Worm (Caenorhabditis elegans) whole organism, young adult: Measurements from ENCODE around the gene C49H3.6.

Source experiments
- B0019.2 ChIP-seq: fragments of 200-800 bp; sonication (Bioruptor generic); conservative IDR thresholded peaks from 2 replicates; pipeline ENCODE4 v1.3.6; 2022; ENCODE audit warnings: missing genetic modification reagents, missing genetic modification characterization, missing compliant biosample characterization
- B0261.1 ChIP-seq: sonication (generic microtip); optimal IDR thresholded peaks from 2 replicates; lab custom pipeline; 2016; ENCODE audit warnings: mild to moderate bottlenecking, missing genetic modification characterization, moderate library complexity, missing compliant biosample characterization
- C06A6.2 ChIP-seq: fragments of 200-800 bp; sonication (Bioruptor generic); conservative IDR thresholded peaks from 2 replicates; pipeline ENCODE4 v1.3.6; 2022; ENCODE audit warnings: missing genetic modification characterization, missing compliant biosample characterization
- F10E7.11 ChIP-seq: sonication (generic microtip); optimal IDR thresholded peaks from 2 replicates; lab custom pipeline; 2017; ENCODE audit warnings: mild to moderate bottlenecking, missing genetic modification characterization, moderate library complexity, missing compliant biosample characterization
- F22D6.2 ChIP-seq: sonication (generic microtip); optimal IDR thresholded peaks from 2 replicates; lab custom pipeline; 2016; ENCODE audit warnings: mild to moderate bottlenecking, missing genetic modification characterization, missing compliant biosample characterization
- F33H1.4 ChIP-seq: fragments of 200-800 bp; sonication (Bioruptor generic); IDR thresholded peaks from 2 replicates; pipeline ENCODE4 v1.3.6; 2022; ENCODE audit warnings: missing genetic modification reagents, missing genetic modification characterization, missing compliant biosample characterization
- F49E8.2 ChIP-seq: sonication (generic microtip); optimal IDR thresholded peaks from 3 replicates; lab custom pipeline; 2017; ENCODE audit warnings: missing genetic modification characterization, mild to moderate bottlenecking, missing compliant biosample characterization, antibody characterized with exemption, moderate library complexity; ENCODE audit not compliant: insufficient read depth
- F52B5.7 ChIP-seq: sonication (generic microtip); optimal IDR thresholded peaks from 2 replicates; lab custom pipeline; 2016; ENCODE audit warnings: mild to moderate bottlenecking, missing genetic modification characterization, missing compliant biosample characterization
- K12H6.12 ChIP-seq: fragments of 200-800 bp; sonication (Bioruptor generic); optimal IDR thresholded peaks from 2 replicates; lab custom pipeline; 2018; ENCODE audit warnings: mild to moderate bottlenecking, missing genetic modification characterization, missing compliant biosample characterization
- Y95B8A.8 ChIP-seq: fragments of 200-800 bp; sonication (Bioruptor generic); IDR thresholded peaks from 2 replicates; pipeline ENCODE4 v1.3.6; 2022; ENCODE audit warnings: missing genetic modification reagents, missing genetic modification characterization, missing compliant biosample characterization
- athp-1 ChIP-seq: sonication (generic microtip); optimal IDR thresholded peaks from 2 replicates; lab custom pipeline; 2017; ENCODE audit warnings: mild to moderate bottlenecking, missing genetic modification characterization, missing compliant biosample characterization
- attf-3 ChIP-seq: fragments of 200-800 bp; sonication (Bioruptor generic); conservative IDR thresholded peaks from 2 replicates; pipeline ENCODE4 v1.3.6; 2022; ENCODE audit warnings: missing genetic modification reagents, missing genetic modification characterization, missing compliant biosample characterization
- attf-5 ChIP-seq: fragments of 200-800 bp; sonication (Bioruptor generic); optimal IDR thresholded peaks from 2 replicates; lab custom pipeline; 2018; ENCODE audit warnings: mild to moderate bottlenecking, missing genetic modification characterization, missing compliant biosample characterization
- bed-1 ChIP-seq: fragments of 200-800 bp; sonication (Bioruptor generic); IDR thresholded peaks from 2 replicates; pipeline ENCODE4 v1.3.6; 2022; ENCODE audit warnings: missing genetic modification reagents, missing genetic modification characterization, missing compliant biosample characterization
- bed-2 ChIP-seq: fragments of 200-800 bp; sonication (Bioruptor generic); IDR thresholded peaks from 2 replicates; pipeline ENCODE4 v1.3.6; 2022; ENCODE audit warnings: missing genetic modification reagents, missing genetic modification characterization, missing compliant biosample characterization
- ceh-91 ChIP-seq: fragments of 200-800 bp; sonication (Bioruptor generic); IDR thresholded peaks from 2 replicates; pipeline ENCODE4 v1.3.6; 2022; ENCODE audit warnings: missing genetic modification reagents, missing genetic modification characterization, missing compliant biosample characterization
- dox-1 ChIP-seq: fragments of 200-800 bp; sonication (Bioruptor generic); IDR thresholded peaks from 2 replicates; pipeline ENCODE4 v1.3.6; 2022; ENCODE audit warnings: missing genetic modification reagents, missing genetic modification characterization, missing compliant biosample characterization
- egrh-3 ChIP-seq: fragments of 200-800 bp; sonication (Bioruptor generic); IDR thresholded peaks from 2 replicates; pipeline ENCODE4 v1.3.6; 2022; ENCODE audit warnings: missing genetic modification reagents, missing genetic modification characterization, missing compliant biosample characterization
- ekl-4 ChIP-seq: fragments of 200-800 bp; sonication (Bioruptor generic); IDR thresholded peaks from 2 replicates; pipeline ENCODE4 v1.3.6; 2022; ENCODE audit warnings: missing genetic modification reagents, missing genetic modification characterization, missing compliant biosample characterization
- him-1 ChIP-seq: sonication (generic microtip); optimal IDR thresholded peaks from 2 replicates; lab custom pipeline; 2016; ENCODE audit warnings: missing genotype, missing genetic modification reagents, missing genetic modification characterization, missing compliant biosample characterization
- hlh-12 ChIP-seq: sonication (generic microtip); optimal IDR thresholded peaks from 2 replicates; lab custom pipeline; 2016; ENCODE audit warnings: missing genetic modification characterization, missing compliant biosample characterization
- hmg-1.2 ChIP-seq: fragments of 200-800 bp; sonication (Bioruptor generic); IDR thresholded peaks from 2 replicates; pipeline ENCODE4 v1.3.6; 2022; ENCODE audit warnings: missing genetic modification reagents, missing genetic modification characterization, missing compliant biosample characterization
- hmg-20 ChIP-seq: fragments of 200-800 bp; sonication (Bioruptor generic); IDR thresholded peaks from 2 replicates; pipeline ENCODE4 v1.3.6; 2022; ENCODE audit warnings: missing genetic modification reagents, missing genetic modification characterization, missing compliant biosample characterization
- hrde-1 ChIP-seq: sonication (generic microtip); optimal IDR thresholded peaks from 2 replicates; lab custom pipeline; 2016; ENCODE audit warnings: missing genetic modification characterization, mild to moderate bottlenecking, missing compliant biosample characterization, moderate library complexity, missing genotype, missing genetic modification reagents, borderline replicate concordance
- hsf-1 ChIP-seq: fragments of 200-800 bp; sonication (Bioruptor generic); IDR thresholded peaks from 2 replicates; pipeline ENCODE4 v1.3.6; 2022; ENCODE audit warnings: missing genetic modification reagents, missing genetic modification characterization, missing compliant biosample characterization
- lin-54 ChIP-seq: fragments of 200-800 bp; sonication (Bioruptor generic); optimal IDR thresholded peaks from 2 replicates; lab custom pipeline; 2018; ENCODE audit warnings: mild to moderate bottlenecking, missing genetic modification characterization, missing compliant biosample characterization
- lir-1 ChIP-seq: fragments of 200-800 bp; sonication (Bioruptor generic); conservative IDR thresholded peaks from 2 replicates; pipeline ENCODE4 v1.3.6; 2022; ENCODE audit warnings: missing genetic modification reagents, missing genetic modification characterization, missing compliant biosample characterization
- lsl-1 ChIP-seq: fragments of 200-800 bp; sonication (Bioruptor generic); optimal IDR thresholded peaks from 2 replicates; lab custom pipeline; 2018; ENCODE audit warnings: mild to moderate bottlenecking, missing genetic modification characterization, moderate library complexity, missing compliant biosample characterization
- madf-6 ChIP-seq: fragments of 200-800 bp; sonication (Bioruptor generic); IDR thresholded peaks from 2 replicates; pipeline ENCODE4 v1.3.6; 2022; ENCODE audit warnings: missing genetic modification reagents, missing genetic modification characterization, missing compliant biosample characterization
- mcd-1 ChIP-seq: fragments of 200-800 bp; sonication (Bioruptor generic); IDR thresholded peaks from 2 replicates; pipeline ENCODE4 v1.3.6; 2022; ENCODE audit warnings: missing genetic modification reagents, missing genetic modification characterization, missing compliant biosample characterization
- mxl-1 ChIP-seq: sonication (generic microtip); optimal IDR thresholded peaks from 2 replicates; lab custom pipeline; 2016; ENCODE audit warnings: missing genetic modification characterization, missing compliant biosample characterization
- nfyb-1 ChIP-seq: fragments of 200-800 bp; sonication (Bioruptor generic); IDR thresholded peaks from 2 replicates; pipeline ENCODE4 v1.3.6; 2022; ENCODE audit warnings: missing genetic modification reagents, missing genetic modification characterization, missing compliant biosample characterization
- nhr-179 ChIP-seq: sonication (generic microtip); optimal IDR thresholded peaks from 2 replicates; lab custom pipeline; 2016; ENCODE audit warnings: mild to moderate bottlenecking, missing genetic modification characterization, missing compliant biosample characterization
- nhr-80 ChIP-seq: sonication (generic microtip); optimal IDR thresholded peaks from 2 replicates; lab custom pipeline; 2016; ENCODE audit warnings: missing genetic modification characterization, missing compliant biosample characterization
- snpc-1.1 ChIP-seq: sonication (generic microtip); optimal IDR thresholded peaks from 2 replicates; lab custom pipeline; 2017; ENCODE audit warnings: missing genetic modification characterization, mild to moderate bottlenecking, missing compliant biosample characterization, antibody characterized with exemption, moderate library complexity, missing genotype, missing genetic modification reagents; ENCODE audit not compliant: insufficient read depth
- snpc-3.4 ChIP-seq: sonication (generic microtip); optimal IDR thresholded peaks from 2 replicates; lab custom pipeline; 2017; ENCODE audit warnings: missing genetic modification characterization, mild to moderate bottlenecking, missing compliant biosample characterization, antibody characterized with exemption, moderate library complexity, missing genotype, missing genetic modification reagents
- snpc-4 ChIP-seq, 5 experiments: fragments of 150-350 bp in 1 of 5; sonication (generic microtip) in 4 of 5; optimal IDR thresholded peaks; 2 replicates each; lab custom pipeline; 2014 to 2018; ENCODE audit warnings: missing genetic modification characterization in 5 of 5, missing biosample characterization in 3 of 5, antibody characterized with exemption in 2 of 5, mild to moderate bottlenecking in 2 of 5, missing compliant biosample characterization in 2 of 5, missing genotype in 2 of 5, moderate library complexity in 2 of 5, missing genetic modification reagents in 1 of 5
- xnd-1 ChIP-seq: sonication (generic microtip); optimal IDR thresholded peaks from 2 replicates; lab custom pipeline; 2016; ENCODE audit warnings: missing genotype, missing genetic modification reagents, missing genetic modification characterization, missing compliant biosample characterization
- zfh-2 ChIP-seq: fragments of 200-800 bp; sonication (Bioruptor generic); conservative IDR thresholded peaks from 2 replicates; pipeline ENCODE4 v1.3.6; 2022; ENCODE audit warnings: missing genetic modification reagents, missing genetic modification characterization, missing compliant biosample characterization
- ztf-18 ChIP-seq: sonication (generic microtip); optimal IDR thresholded peaks from 2 replicates; lab custom pipeline; 2016; ENCODE audit warnings: missing genotype, mild to moderate bottlenecking, missing genetic modification characterization, missing compliant biosample characterization

Gene C49H3.6

DNA sequence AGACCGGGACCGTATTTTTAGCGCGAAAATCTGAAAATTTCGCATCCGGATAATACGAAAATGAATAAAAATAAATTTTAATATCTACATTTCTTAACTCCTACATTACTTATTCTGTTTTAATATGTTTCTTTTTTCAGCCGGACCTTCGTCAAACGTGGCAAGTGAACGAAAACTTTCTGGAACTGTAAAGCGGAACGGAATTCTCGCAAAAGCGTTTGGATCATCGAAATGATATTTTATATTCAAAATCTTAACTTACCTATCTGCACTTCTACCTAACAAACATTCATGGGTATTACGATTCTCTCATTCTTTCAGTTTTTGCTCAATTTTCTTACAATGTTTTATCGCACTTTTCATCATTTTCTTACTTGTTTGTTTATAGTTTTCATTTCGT lies 3.1 kb downstream of the C49H3.6 start:
- TF ChIP-seq athp-1 (no peak), B0019.2 (no peak), F10E7.11 (tag; lab: Kevin White, UChicago) (no peak), ekl-4 (GFP tag; lab: Robert Waterston, UW) (no peak), hsf-1 (no peak), nfyb-1 (no peak), egrh-3 (GFP tag; lab: Robert Waterston, UW) (no peak), bed-1 (GFP tag; lab: Robert Waterston, UW) (no peak), xnd-1 (tag; lab: Kevin White, UChicago) (no peak), K12H6.12 (tag; lab: Kevin White, UChicago) (no peak), F22D6.2 (tag; lab: Kevin White, UChicago) (no peak), him-1 (tag; lab: Kevin White, UChicago) (no peak), F49E8.2 (tag; lab: Kevin White, UChicago) (no peak), attf-5 (GFP tag; lab: Kevin White, UChicago) (no peak), nhr-179 (no peak), snpc-3.4 (no peak)

DNA sequence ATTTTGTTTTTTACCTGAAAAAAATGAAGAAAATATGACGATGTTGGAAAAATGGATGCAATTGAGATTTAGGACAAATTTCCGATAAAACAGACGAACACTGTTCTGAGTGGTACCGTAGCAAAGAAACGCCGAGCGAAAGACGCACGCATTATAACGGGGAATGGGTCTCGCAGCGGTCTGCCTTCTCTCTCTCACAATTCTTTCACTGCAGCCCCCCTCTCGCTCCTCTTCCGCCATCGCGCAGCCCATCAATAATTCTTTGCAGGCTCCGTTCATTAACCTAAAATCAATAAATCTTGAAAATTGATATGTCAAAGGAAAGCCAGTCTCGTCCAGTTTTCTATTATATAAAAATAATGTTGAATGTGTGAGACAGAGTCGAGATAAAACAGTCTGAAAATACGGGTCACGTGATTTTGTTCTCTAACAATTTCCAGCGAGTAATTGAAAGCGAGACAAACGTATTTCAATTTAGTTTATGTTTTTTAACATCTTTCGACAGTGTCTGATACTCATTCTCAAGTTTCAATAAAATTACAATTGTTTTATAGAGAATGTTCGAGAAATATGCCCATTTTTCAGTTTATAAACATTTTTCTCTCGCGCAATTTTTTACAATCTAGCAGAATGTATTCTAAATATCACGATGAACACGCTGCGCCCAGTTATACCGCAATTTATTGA lies 6.1 kb downstream of the C49H3.6 start:
- TF ChIP-seq ztf-18 (tag; lab: Kevin White, UChicago) (no peak), Y95B8A.8 (GFP tag; lab: Robert Waterston, UW) (no peak), attf-3 (GFP tag; lab: Robert Waterston, UW) (no peak), hlh-12 (tag; lab: Kevin White, UChicago) (no peak), zfh-2 (GFP tag; lab: Robert Waterston, UW) (peak; percentile 70; the same call in 1 of the 2 replicates), madf-6 (GFP tag; lab: Robert Waterston, UW) (peak; percentile 75), egrh-3 (GFP tag; lab: Robert Waterston, UW) (0 out of 2 replicates have a peak, but pooled peaks have one; percentile 13), C06A6.2 (GFP tag; lab: Robert Waterston, UW) (no peak), xnd-1 (tag; lab: Kevin White, UChicago) (peak; percentile 46), F49E8.2 (tag; lab: Kevin White, UChicago) (no peak), lsl-1 (GFP tag; lab: Kevin White, UChicago) (peak; percentile 82), snpc-4 (GFP tag; optimal IDR thresholded peaks at IDR 0.05; lab: Kevin White, UChicago) (no peak), snpc-4 (tag; optimal IDR thresholded peaks at IDR 0.05; lab: Kevin White, UChicago) (peak in 3 of 4 experiments; percentile 3 to 50 (median 6)), hmg-1.2 (GFP tag; lab: Robert Waterston, UW) (peak; percentile 25; the same call in 1 of the 2 replicates), ceh-91 (no peak), mxl-1 (tag; lab: Kevin White, UChicago) (no peak), snpc-3.4 (no peak), B0261.1 (tag; lab: Kevin White, UChicago) (no peak), hmg-20 (no peak), F33H1.4 (GFP tag; lab: Robert Waterston, UW) (peak; percentile 82), F52B5.7 (tag; lab: Kevin White, UChicago) (no peak), dox-1 (GFP tag; lab: Robert Waterston, UW) (peak; percentile 52; the same call in 1 of the 2 replicates), nhr-80 (peak; percentile 6), mcd-1 (0 out of 2 replicates have a peak, but pooled peaks have one; percentile 34), bed-2 (GFP tag; lab: Robert Waterston, UW) (no peak), snpc-1.1 (tag; lab: Kevin White, UChicago) (no peak), hrde-1 (tag; lab: Kevin White, UChicago) (no peak), B0019.2 (no peak), lin-54 (GFP tag; lab: Kevin White, UChicago) (peak; percentile 2), lir-1 (GFP tag; lab: Robert Waterston, UW) (0 out of 2 replicates have a peak, but pooled peaks have one; percentile 5)
